Worm (Caenorhabditis elegans) whole organism, L1 larva: ENCODE measurements around the gene srh-265.

Experiments
- Y116A8C.19 ChIP-seq: sonication (generic microtip); optimal IDR thresholded peaks from 2 replicates; lab custom pipeline; 2016; ENCODE audit warnings: missing compliant biosample characterization, missing genetic modification characterization, borderline replicate concordance
- blmp-1 ChIP-seq: fragments of 150-350 bp; optimal IDR thresholded peaks from 2 replicates; lab custom pipeline; 2014; ENCODE audit warnings: missing biosample characterization, missing genetic modification characterization
- fkh-10 ChIP-seq: sonication (generic microtip); optimal IDR thresholded peaks from 2 replicates; lab custom pipeline; 2017; ENCODE audit warnings: missing biosample characterization, missing genetic modification reagents, missing genetic modification characterization
- fos-1 ChIP-seq: fragments of 150-350 bp; optimal IDR thresholded peaks from 2 replicates; lab custom pipeline; 2014; ENCODE audit warnings: missing biosample characterization, missing genetic modification characterization
- hpl-2 ChIP-seq: fragments of 150-350 bp; optimal IDR thresholded peaks from 2 replicates; lab custom pipeline; 2014; ENCODE audit warnings: missing biosample characterization, missing genetic modification reagents, missing genetic modification characterization
- jun-1 ChIP-seq: fragments of 150-350 bp; optimal IDR thresholded peaks from 2 replicates; lab custom pipeline; 2014; ENCODE audit warnings: missing biosample characterization, missing genetic modification reagents, missing genetic modification characterization
- lin-13 ChIP-seq: fragments of 150-350 bp; optimal IDR thresholded peaks from 2 replicates; lab custom pipeline; 2014; ENCODE audit warnings: missing biosample characterization, missing genetic modification reagents, missing genetic modification characterization
- lsy-2 ChIP-seq, 2 experiments: fragments of 150-350 bp; optimal IDR thresholded peaks; 2 replicates each; lab custom pipeline; 2014; ENCODE audit warnings: missing biosample characterization in 2 of 2, missing genetic modification characterization in 2 of 2
- mef-2 ChIP-seq: fragments of 150-350 bp; optimal IDR thresholded peaks from 2 replicates; lab custom pipeline; 2014; ENCODE audit warnings: missing biosample characterization, missing genetic modification characterization
- unc-62 ChIP-seq: fragments of 150-350 bp; optimal IDR thresholded peaks from 2 replicates; lab custom pipeline; 2014; ENCODE audit warnings: missing biosample characterization, missing genetic modification reagents, missing genetic modification characterization
- unc-98 ChIP-seq: fragments of 200-800 bp; sonication (Bioruptor generic); IDR thresholded peaks from 2 replicates; pipeline ENCODE4 v1.3.6; 2022; ENCODE audit warnings: missing genetic modification characterization, missing compliant biosample characterization

DNA sequence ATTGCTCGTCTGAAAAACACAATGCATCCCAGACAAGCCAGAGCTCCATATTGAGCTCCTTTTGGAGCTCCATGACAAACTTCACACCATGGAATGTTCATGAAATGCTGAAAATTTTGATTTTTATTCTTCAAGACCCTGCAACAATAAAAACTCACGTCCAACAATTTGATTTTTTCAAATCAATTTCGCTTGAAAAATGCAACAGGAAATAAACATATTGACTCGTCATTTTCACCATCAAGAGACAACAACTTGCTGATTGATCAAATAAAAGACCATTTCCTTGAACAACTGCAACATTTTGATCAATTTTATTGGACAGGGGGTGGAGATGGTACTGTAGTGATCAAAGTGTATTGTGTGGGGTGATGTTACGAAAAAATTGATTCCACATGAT lies 46.3 kb upstream of the srh-265 start, which contains the start of gene nhr-269:
- TF ChIP-seq unc-62 (no peak), Y116A8C.19 (tag; lab: Kevin White, UChicago) (no peak), jun-1 (no peak), lin-13 (GFP tag; lab: Kevin White, UChicago) (no peak), blmp-1 (tag; lab: Kevin White, UChicago) (no peak), unc-98 (GFP tag; lab: Robert Waterston, UW) (no peak), fos-1 (tag; lab: Kevin White, UChicago) (no peak), hpl-2 (GFP tag; lab: Kevin White, UChicago) (no peak), mef-2 (tag; lab: Kevin White, UChicago) (no peak), lsy-2 (tag; optimal IDR thresholded peaks at IDR 0.05; lab: Kevin White, UChicago) (no peak), fkh-10 (GFP tag; lab: Kevin White, UChicago) (no peak)
